Worm (Caenorhabditis elegans): ENCODE data around the gene F56F10.2.

Gene F56F10.2

DNA sequence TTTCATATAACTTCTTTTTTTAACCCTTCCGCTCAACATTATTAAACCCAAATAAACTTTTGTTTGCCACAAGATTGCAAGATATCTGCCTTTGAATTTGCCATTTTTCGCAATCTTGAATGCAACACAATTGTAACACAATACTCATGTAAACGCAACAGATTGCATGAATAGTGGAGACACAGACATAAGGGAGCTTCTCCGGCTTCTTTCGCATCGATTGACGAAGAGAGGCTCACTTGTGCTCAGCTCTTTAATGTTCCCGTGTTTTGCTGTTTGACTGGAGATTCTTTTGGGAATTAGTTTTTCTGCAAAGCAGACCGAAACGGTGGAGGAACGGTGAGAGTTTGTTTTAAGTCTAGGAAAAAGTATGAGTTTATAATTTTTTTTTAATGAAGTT lies at the start of gene F56F10.2:
TSS of gene F56F10.2 (plus strand) at position 215 of the 400 bp plus-strand sequence.
- peak; percentile 11 for TF ChIP-seq ceh-31 (tag; optimal IDR thresholded peaks at IDR 0.05)
- peak; percentile 58 for TF ChIP-seq ceh-48 (tag; optimal IDR thresholded peaks at IDR 0.05)
- TF ChIP-seq tbx-2 (tag; optimal IDR thresholded peaks at IDR 0.05): no peak
- peak; percentile 85 for TF ChIP-seq ceh-34 (tag; optimal IDR thresholded peaks at IDR 0.05)
- no peak for TF ChIP-seq lin-11 (tag; optimal IDR thresholded peaks at IDR 0.05)
- peak; percentile 58 for TF ChIP-seq unc-42 (tag; optimal IDR thresholded peaks at IDR 0.05)
- TF ChIP-seq ceh-19 (GFP tag; optimal IDR thresholded peaks at IDR 0.05): peak; percentile 21

DNA sequence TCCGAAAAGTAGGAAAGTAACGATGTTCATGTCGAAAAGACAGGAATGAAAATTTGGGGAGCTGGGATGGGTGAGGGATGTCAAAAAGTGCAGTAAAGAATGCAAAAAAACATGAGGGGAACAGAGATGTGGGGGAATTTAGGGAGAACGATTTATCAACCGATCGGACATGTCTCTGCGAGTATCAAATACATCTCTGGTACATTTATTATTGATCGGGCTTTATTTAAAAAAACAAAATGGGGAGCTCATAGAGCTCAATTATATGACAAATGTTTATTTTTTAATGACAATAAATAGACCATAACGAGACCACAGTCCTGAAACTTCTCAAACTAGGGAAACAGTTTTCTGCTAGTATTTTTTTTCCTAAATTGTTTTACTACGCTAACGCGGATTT lies 48.7 kb upstream of the F56F10.2 start, which contains the start of gene F25E2.2:
TSS of gene F25E2.2 (minus strand) at position 101 of the 400 bp plus-strand sequence.
- no peak for TF ChIP-seq pqm-1 (tag; optimal IDR thresholded peaks at IDR 0.05)
- TF ChIP-seq pros-1 (tag; optimal IDR thresholded peaks at IDR 0.05): no peak
- TF ChIP-seq elt-4 (tag; optimal IDR thresholded peaks at IDR 0.05): no peak
- TF ChIP-seq tbx-2 (tag; optimal IDR thresholded peaks at IDR 0.05): no peak
- no peak for TF ChIP-seq elt-2 (tag; optimal IDR thresholded peaks at IDR 0.05)
- no peak for TF ChIP-seq pha-2 (tag; optimal IDR thresholded peaks at IDR 0.05)
- no peak for TF ChIP-seq ceh-2 (tag; optimal IDR thresholded peaks at IDR 0.05)
- TF ChIP-seq unc-86 (tag; optimal IDR thresholded peaks at IDR 0.05): no peak
- TF ChIP-seq ceh-9 (tag; optimal IDR thresholded peaks at IDR 0.05): no peak
- no peak for TF ChIP-seq ztf-16 (tag; optimal IDR thresholded peaks at IDR 0.05)
- TF ChIP-seq ceh-14 (tag; optimal IDR thresholded peaks at IDR 0.05): no peak
- TF ChIP-seq Y22D7AL.16 (tag; optimal IDR thresholded peaks at IDR 0.05): no peak
- TF ChIP-seq hlh-8 (tag; optimal IDR thresholded peaks at IDR 0.05): no peak
- no peak for TF ChIP-seq rnt-1 (tag; optimal IDR thresholded peaks at IDR 0.05)
- no peak for TF ChIP-seq pax-1 (tag; optimal IDR thresholded peaks at IDR 0.05)

DNA sequence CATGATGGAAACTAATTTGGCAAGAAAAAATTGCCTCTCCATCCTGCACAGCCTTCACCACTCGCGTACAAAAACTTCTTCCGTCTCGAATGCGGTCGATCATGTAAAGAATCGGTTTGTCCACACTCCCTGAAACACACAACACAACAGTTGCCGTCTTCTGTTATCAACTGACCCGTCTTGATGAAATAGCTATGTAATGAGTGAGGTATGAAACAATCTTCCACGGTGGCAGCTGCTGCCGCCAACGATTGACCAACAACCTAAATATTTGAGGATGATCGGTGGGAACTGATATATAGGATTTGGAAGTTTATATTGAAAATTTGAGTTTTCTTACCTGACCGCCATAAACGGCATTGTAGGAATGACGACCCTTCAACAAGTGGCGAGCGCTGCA lies 47.2 kb upstream of the F56F10.2 start:
- TF ChIP-seq ets-4 (tag; optimal IDR thresholded peaks at IDR 0.05) (no peak), unc-42 (tag; optimal IDR thresholded peaks at IDR 0.05) (no peak), nhr-232 (tag; optimal IDR thresholded peaks at IDR 0.05) (no peak), unc-55 (GFP tag; optimal IDR thresholded peaks at IDR 0.05) (peak; percentile 7), pha-2 (tag; optimal IDR thresholded peaks at IDR 0.05) (no peak)

DNA sequence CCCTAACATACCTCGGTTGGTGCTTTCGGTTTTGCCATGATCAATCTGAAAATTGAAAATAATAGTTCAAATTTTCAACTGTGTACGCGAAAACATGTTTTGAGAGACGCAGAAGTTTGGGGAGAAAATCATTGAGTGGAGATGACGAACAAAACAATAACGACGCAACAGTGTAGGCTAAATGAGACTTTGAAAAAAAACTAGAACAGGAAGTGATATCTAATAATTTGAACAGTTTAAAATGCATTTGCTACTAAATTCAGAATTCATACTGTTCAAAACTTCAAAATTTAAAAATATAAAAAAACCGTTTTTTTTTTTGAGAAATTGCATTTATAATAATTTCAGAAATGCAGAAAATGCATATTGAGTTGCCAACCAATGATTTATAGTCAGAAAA lies 46.4 kb upstream of the F56F10.2 start, which contains the start of gene F25E2.3:
TSS of gene F25E2.3 (minus strand) at position 101 of the 400 bp plus-strand sequence.
- TF ChIP-seq fkh-6 (tag; optimal IDR thresholded peaks at IDR 0.05): no peak
- TF ChIP-seq ceh-45 (GFP tag; IDR thresholded peaks at IDR 0.05): no peak
- no peak for TF ChIP-seq ztf-16 (tag; optimal IDR thresholded peaks at IDR 0.05)
- no peak for TF ChIP-seq npax-4 (tag; optimal IDR thresholded peaks at IDR 0.05)
- TF ChIP-seq F13H6.1 (tag; optimal IDR thresholded peaks at IDR 0.05): no peak
- no peak for TF ChIP-seq pat-9 (tag; optimal IDR thresholded peaks at IDR 0.05)
- no peak for TF ChIP-seq ceh-18 (tag; optimal IDR thresholded peaks at IDR 0.05)
- TF ChIP-seq hlh-13 (GFP tag; optimal IDR thresholded peaks at IDR 0.05): no peak
- TF ChIP-seq pha-2 (tag; optimal IDR thresholded peaks at IDR 0.05): no peak
- no peak for TF ChIP-seq che-1 (tag; optimal IDR thresholded peaks at IDR 0.05)
- no peak for TF ChIP-seq nfya-1 (tag; optimal IDR thresholded peaks at IDR 0.05)

DNA sequence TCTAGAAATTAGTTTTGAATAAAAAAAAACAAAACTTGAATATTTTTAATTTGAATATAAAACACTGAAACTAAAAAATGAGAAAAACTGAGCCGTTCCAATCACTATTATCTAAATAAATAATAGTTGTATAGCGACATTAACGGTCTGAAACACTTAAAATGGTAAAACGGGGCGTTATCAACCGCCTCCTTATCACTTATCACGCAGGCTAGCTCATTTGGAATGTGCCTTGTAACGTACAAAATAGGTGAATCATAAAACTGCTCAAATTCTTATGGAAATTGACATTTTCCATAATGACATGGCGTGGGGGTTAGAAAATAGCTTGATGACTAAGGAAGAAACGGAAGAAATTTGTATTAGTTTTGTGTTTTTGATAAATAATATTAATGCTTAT lies 43.5 kb upstream of the F56F10.2 start, which contains the start of gene ifd-2:
TSS of gene ifd-2 (minus strand) at position 1 of the 400 bp plus-strand sequence.
- TF ChIP-seq mec-3 (tag; optimal IDR thresholded peaks at IDR 0.05; ENCODE audit: borderline replicate concordance): no peak
- no peak for TF ChIP-seq madf-2 (tag; optimal IDR thresholded peaks at IDR 0.05)
- peak; percentile 78 for TF ChIP-seq elt-2 (tag; optimal IDR thresholded peaks at IDR 0.05)
- TF ChIP-seq gmeb-2 (tag; optimal IDR thresholded peaks at IDR 0.05): no peak
- no peak for TF ChIP-seq ceh-30 (tag; optimal IDR thresholded peaks at IDR 0.05)
